Fruit fly (Drosophila melanogaster) whole organism, embryonic: ENCODE data around the gene mask.
A peak's percentile ranks its signal among the peaks of the same experiment; 100 is the strongest.

ENCODE experiments used
- Ada2b ChIP-seq: fragments of 200-800 bp; sonication (Bioruptor generic); IDR thresholded peaks from 2 replicates; pipeline ENCODE4 v1.3.6; 2022; ENCODE audit warnings: missing biosample characterization, missing genetic modification characterization
- B-H1 ChIP-seq: fragments of 200-800 bp; sonication (Bioruptor generic); IDR thresholded peaks from 3 replicates; pipeline ENCODE4 v1.3.6; 2022; ENCODE audit warnings: missing biosample characterization, missing genetic modification characterization
- CG10209 ChIP-seq: fragments of 200-800 bp; sonication (Bioruptor generic); optimal IDR thresholded peaks from 3 replicates; lab custom pipeline; 2017; ENCODE audit warnings: missing biosample characterization, mild to moderate bottlenecking, missing genetic modification characterization, missing genetic modification reagents
- CG10366 ChIP-seq: fragments of 200-800 bp; sonication (Bioruptor generic); IDR thresholded peaks from 2 replicates; pipeline ENCODE4 v1.3.6; 2022; ENCODE audit warnings: missing biosample characterization, missing genetic modification characterization
- CG10543 ChIP-seq: fragments of 200-800 bp; sonication (Bioruptor generic); optimal IDR thresholded peaks from 3 replicates; lab custom pipeline; 2017; ENCODE audit warnings: missing biosample characterization, mild to moderate bottlenecking, missing genetic modification characterization, moderate library complexity
- CG10565 ChIP-seq: fragments of 200-800 bp; sonication (Bioruptor generic); optimal IDR thresholded peaks from 3 replicates; lab custom pipeline; 2016; ENCODE audit warnings: missing biosample characterization, mild to moderate bottlenecking, missing genetic modification characterization
- CG11695 ChIP-seq: fragments of 200-800 bp; sonication (Bioruptor generic); IDR thresholded peaks from 3 replicates; pipeline ENCODE4 v1.3.6; 2022; ENCODE audit warnings: missing biosample characterization, missing genetic modification characterization
- CG12104 ChIP-seq: fragments of 200-800 bp; sonication (Bioruptor generic); optimal IDR thresholded peaks from 3 replicates; lab custom pipeline; 2016; ENCODE audit warnings: missing biosample characterization, missing genetic modification characterization
- CG12769 ChIP-seq: fragments of 200-800 bp; sonication (Bioruptor generic); optimal IDR thresholded peaks from 2 replicates; lab custom pipeline; 2019; ENCODE audit warnings: missing biosample characterization, mild to moderate bottlenecking, missing genetic modification characterization, moderate library complexity
- CG13624 ChIP-seq: fragments of 200-800 bp; sonication (Bioruptor generic); optimal IDR thresholded peaks from 2 replicates; lab custom pipeline; 2016; ENCODE audit warnings: missing biosample characterization, missing genetic modification characterization
- CG15269 ChIP-seq: fragments of 200-800 bp; sonication (Bioruptor generic); optimal IDR thresholded peaks from 2 replicates; lab custom pipeline; 2018; ENCODE audit warnings: missing biosample characterization, mild to moderate bottlenecking, missing genetic modification characterization, moderate library complexity
- CG16813 ChIP-seq: fragments of 200-800 bp; sonication (Bioruptor generic); IDR thresholded peaks from 3 replicates; pipeline ENCODE4 v1.3.6; 2022; ENCODE audit warnings: missing biosample characterization, missing genetic modification characterization; ENCODE audit not compliant: partially characterized antibody
- CG17568 ChIP-seq: fragments of 200-800 bp; sonication (Bioruptor generic); optimal IDR thresholded peaks from 2 replicates; lab custom pipeline; 2018; ENCODE audit warnings: missing biosample characterization, mild to moderate bottlenecking, missing genetic modification characterization, moderate library complexity
- CG1792 ChIP-seq: fragments of 200-800 bp; sonication (Bioruptor generic); optimal IDR thresholded peaks from 2 replicates; lab custom pipeline; 2016; ENCODE audit warnings: missing biosample characterization, missing genetic modification characterization
- CG18262 ChIP-seq: fragments of 200-800 bp; optimal IDR thresholded peaks from 3 replicates; lab custom pipeline; 2019; ENCODE audit warnings: missing biosample characterization, mild to moderate bottlenecking, missing genetic modification characterization, moderate library complexity
- CG18764 ChIP-seq: fragments of 200-800 bp; sonication (Bioruptor generic); optimal IDR thresholded peaks from 3 replicates; lab custom pipeline; 2016; ENCODE audit warnings: missing biosample characterization, missing genetic modification characterization
- CG3065 ChIP-seq: fragments of 200-800 bp; sonication (Bioruptor generic); optimal IDR thresholded peaks from 2 replicates; lab custom pipeline; 2016; ENCODE audit warnings: missing biosample characterization, missing genetic modification characterization
- CG4424 ChIP-seq: fragments of 200-800 bp; sonication (Bioruptor generic); optimal IDR thresholded peaks from 3 replicates; lab custom pipeline; 2016; ENCODE audit warnings: missing biosample characterization, missing genetic modification characterization
- E2f2 ChIP-seq: fragments of 200-800 bp; sonication (Bioruptor generic); IDR thresholded peaks from 2 replicates; pipeline ENCODE4 v1.3.6; 2022; ENCODE audit warnings: missing biosample characterization, missing genetic modification characterization
- MESR4 ChIP-seq: fragments of 200-800 bp; sonication (Bioruptor generic); optimal IDR thresholded peaks from 2 replicates; lab custom pipeline; 2018; ENCODE audit warnings: missing biosample characterization, mild to moderate bottlenecking, missing genetic modification characterization, moderate library complexity
- MTF-1 ChIP-seq: fragments of 200-800 bp; sonication (Bioruptor generic); optimal IDR thresholded peaks from 2 replicates; lab custom pipeline; 2018; ENCODE audit warnings: missing biosample characterization, mild to moderate bottlenecking, missing genetic modification characterization, borderline replicate concordance
- Ravus ChIP-seq: fragments of 200-800 bp; sonication (Bioruptor generic); IDR thresholded peaks from 2 replicates; pipeline ENCODE4 v1.3.6; 2022; ENCODE audit warnings: missing biosample characterization, missing genetic modification characterization
- ara ChIP-seq: fragments of 200-800 bp; sonication (Bioruptor generic); IDR thresholded peaks from 2 replicates; pipeline ENCODE4 v1.3.6; 2022; ENCODE audit warnings: missing biosample characterization, missing genetic modification characterization
- ash1 ChIP-seq: fragments of 200-800 bp; sonication (Bioruptor generic); optimal IDR thresholded peaks from 2 replicates; lab custom pipeline; 2018; ENCODE audit warnings: missing biosample characterization, mild to moderate bottlenecking, missing genetic modification characterization
- ato ChIP-seq: fragments of 200-800 bp; sonication (Bioruptor generic); IDR thresholded peaks from 2 replicates; pipeline ENCODE4 v1.3.6; 2022; ENCODE audit warnings: missing biosample characterization, missing genetic modification characterization; ENCODE audit not compliant: partially characterized antibody
- bcd ChIP-seq: fragments of 200-800 bp; sonication (Bioruptor generic); optimal IDR thresholded peaks from 2 replicates; lab custom pipeline; 2017; ENCODE audit warnings: missing biosample characterization, mild to moderate bottlenecking, missing genetic modification characterization
- bigmax ChIP-seq: fragments of 200-800 bp; sonication (Bioruptor generic); optimal IDR thresholded peaks from 2 replicates; lab custom pipeline; 2018; ENCODE audit warnings: missing biosample characterization, mild to moderate bottlenecking, missing genetic modification characterization
- bowl ChIP-seq: fragments of 200-800 bp; sonication (Bioruptor generic); IDR thresholded peaks from 2 replicates; pipeline ENCODE4 v1.3.6; 2022; ENCODE audit warnings: missing biosample characterization, missing genetic modification characterization
- caup ChIP-seq: fragments of 200-800 bp; sonication (Bioruptor generic); optimal IDR thresholded peaks from 3 replicates; lab custom pipeline; 2017; ENCODE audit warnings: missing biosample characterization, mild to moderate bottlenecking, missing genetic modification characterization, moderate library complexity; ENCODE audit not compliant: severe bottlenecking
- corto ChIP-seq: fragments of 200-800 bp; sonication (Bioruptor generic); optimal IDR thresholded peaks from 2 replicates; lab custom pipeline; 2016; ENCODE audit warnings: missing biosample characterization, mild to moderate bottlenecking, missing genetic modification characterization, moderate library complexity
- crp ChIP-seq, 2 experiments: fragments of 200-800 bp; sonication (Bioruptor generic); optimal IDR thresholded peaks; 2 replicates in 1 of 2; 3 replicates in 1 of 2; lab custom pipeline; 2017; ENCODE audit warnings: missing biosample characterization in 2 of 2, missing genetic modification characterization in 2 of 2, mild to moderate bottlenecking in 1 of 2, moderate library complexity in 1 of 2
- da ChIP-seq: fragments of 200-800 bp; sonication (Bioruptor generic); optimal IDR thresholded peaks from 2 replicates; lab custom pipeline; 2016; ENCODE audit warnings: missing biosample characterization, missing genetic modification characterization
- danr ChIP-seq: fragments of 200-800 bp; sonication (Bioruptor generic); IDR thresholded peaks from 2 replicates; pipeline ENCODE4 v1.3.6; 2022; ENCODE audit warnings: missing biosample characterization, missing genetic modification characterization
- dmrt11E ChIP-seq: fragments of 200-800 bp; sonication (Bioruptor generic); optimal IDR thresholded peaks from 3 replicates; lab custom pipeline; 2018; ENCODE audit warnings: missing biosample characterization, mild to moderate bottlenecking, missing genetic modification characterization, moderate library complexity
- eve ChIP-seq, 2 experiments: fragments of >200 bp; optimal IDR thresholded peaks; 2 replicates each; lab custom pipeline; 2017; ENCODE audit warnings: missing biosample characterization in 2 of 2, missing genetic modification characterization in 2 of 2
- eyg ChIP-seq: fragments of 200-800 bp; sonication (Bioruptor generic); optimal IDR thresholded peaks from 3 replicates; lab custom pipeline; 2016; ENCODE audit warnings: missing biosample characterization, missing genetic modification characterization
- gfzf ChIP-seq: fragments of 200-800 bp; sonication (Bioruptor generic); optimal IDR thresholded peaks from 2 replicates; lab custom pipeline; 2016; ENCODE audit warnings: missing biosample characterization, mild to moderate bottlenecking, missing genetic modification characterization, moderate library complexity
- ham ChIP-seq: fragments of 200-800 bp; sonication (Bioruptor generic); IDR thresholded peaks from 2 replicates; pipeline ENCODE4 v1.3.6; 2022; ENCODE audit warnings: missing biosample characterization, missing genetic modification characterization
- hbn ChIP-seq: fragments of 200-800 bp; sonication (Bioruptor generic); IDR thresholded peaks from 2 replicates; pipeline ENCODE4 v1.3.6; 2022; ENCODE audit warnings: missing biosample characterization, missing genetic modification characterization; ENCODE audit not compliant: partially characterized antibody
- hkb ChIP-seq, 2 experiments: fragments of 200-800 bp in 1 of 2; fragments of >200 bp in 1 of 2; sonication (Bioruptor generic) in 1 of 2; IDR thresholded peaks in 1 of 2; optimal IDR thresholded peaks in 1 of 2; 2 replicates each; pipeline versions ENCODE4 v1.3.6 to Lab custom; 2017 to 2022; ENCODE audit warnings: missing biosample characterization in 1 of 2, missing genetic modification characterization in 1 of 2
- lbe ChIP-seq: fragments of 200-800 bp; sonication (Bioruptor generic); optimal IDR thresholded peaks from 2 replicates; lab custom pipeline; 2016; ENCODE audit warnings: missing biosample characterization, mild to moderate bottlenecking, missing genetic modification characterization
- lola ChIP-seq, 3 experiments: fragments of >200 bp in 2 of 3; fragments of 200-800 bp in 1 of 3; sonication (Bioruptor generic) in 1 of 3; optimal IDR thresholded peaks; 2 replicates each; lab custom pipeline; 2017 to 2019; ENCODE audit warnings: missing biosample characterization in 3 of 3, missing genetic modification characterization in 3 of 3, mild to moderate bottlenecking in 1 of 3, moderate library complexity in 1 of 3
- repo ChIP-seq: fragments of 200-800 bp; sonication (Bioruptor generic); optimal IDR thresholded peaks from 2 replicates; lab custom pipeline; 2016; ENCODE audit warnings: missing biosample characterization, missing genetic modification characterization
- run ChIP-seq: fragments of 200-800 bp; sonication (Bioruptor generic); optimal IDR thresholded peaks from 3 replicates; lab custom pipeline; 2018; ENCODE audit warnings: missing biosample characterization, mild to moderate bottlenecking, missing genetic modification characterization
- salm ChIP-seq: fragments of 200-800 bp; sonication (Bioruptor generic); optimal IDR thresholded peaks from 2 replicates; lab custom pipeline; 2018; ENCODE audit warnings: missing biosample characterization, mild to moderate bottlenecking, missing genetic modification characterization
- sc ChIP-seq, 3 experiments: fragments of >200 bp in 2 of 3; fragments of 200-800 bp in 1 of 3; sonication (Bioruptor generic) in 1 of 3; optimal IDR thresholded peaks; 2 replicates in 2 of 3; 3 replicates in 1 of 3; lab custom pipeline; 2017; ENCODE audit warnings: mild to moderate bottlenecking in 1 of 3, missing biosample characterization in 1 of 3, missing genetic modification characterization in 1 of 3, missing genetic modification reagents in 1 of 3
- schlank ChIP-seq: fragments of 200-800 bp; sonication (Bioruptor generic); optimal IDR thresholded peaks from 2 replicates; lab custom pipeline; 2018; ENCODE audit warnings: missing biosample characterization, mild to moderate bottlenecking, missing genetic modification characterization
- sqz ChIP-seq: fragments of 200-800 bp; sonication (Bioruptor generic); optimal IDR thresholded peaks from 3 replicates; lab custom pipeline; 2018; ENCODE audit warnings: missing biosample characterization, mild to moderate bottlenecking, missing genetic modification characterization
- tna ChIP-seq: fragments of 200-800 bp; sonication (Bioruptor generic); IDR thresholded peaks from 2 replicates; pipeline ENCODE4 v1.3.6; 2022; ENCODE audit warnings: missing biosample characterization, missing genetic modification characterization; ENCODE audit not compliant: partially characterized antibody
- ttk ChIP-seq: fragments of 200-800 bp; sonication (Bioruptor generic); IDR thresholded peaks from 2 replicates; pipeline ENCODE4 v2.1.2; 2022; ENCODE audit warnings: missing biosample characterization, missing genetic modification characterization

mask gene

dm6 chr3R:24279291-24279690 lies 48.9 kb downstream of the mask start, which contains the start of gene shps (continued):
- TF ChIP-seq hbn (GFP tag; lab: Robert Waterston, UW), result peak; percentile 23; the same call in 1 of the 2 replicates
- peak; percentile 99 for TF ChIP-seq E2f2 (GFP tag; lab: Robert Waterston, UW)
- TF ChIP-seq sqz, result no peak
- TF ChIP-seq MESR4, result no peak
- no peak for TF ChIP-seq lbe (GFP tag; lab: Kevin White, UChicago)
- peak; percentile 99 for TF ChIP-seq tna (GFP tag; lab: Robert Waterston, UW)
- no peak for TF ChIP-seq eyg (GFP tag; lab: Kevin White, UChicago)
- no peak for TF ChIP-seq Ravus (GFP tag; lab: Robert Waterston, UW)
- TF ChIP-seq salm (tag; lab: Kevin White, UChicago), result no peak
- TF ChIP-seq gfzf, result no peak
- no peak for TF ChIP-seq Ada2b (GFP tag; lab: Robert Waterston, UW)
- TF ChIP-seq dmrt11E, result no peak
- TF ChIP-seq CG10565 (GFP tag; lab: Kevin White, UChicago), result no peak
- TF ChIP-seq ato, result peak; percentile 96
- no peak for TF ChIP-seq lola (GFP tag; optimal IDR thresholded peaks at IDR 0.05; lab: Kevin White, UChicago)
- TF ChIP-seq bigmax (GFP tag; lab: Kevin White, UChicago), result no peak
- TF ChIP-seq CG16813 (GFP tag; lab: Robert Waterston, UW), result peak; percentile 97
- TF ChIP-seq CG18262 (tag; lab: Kevin White, UChicago), result no peak
- no peak for TF ChIP-seq schlank
- no peak for TF ChIP-seq hkb (optimal IDR thresholded peaks at IDR 0.05; lab: Kevin White, UChicago)
- no peak for TF ChIP-seq hkb (GFP tag; IDR thresholded peaks at IDR 0.05; lab: Robert Waterston, UW)
- TF ChIP-seq CG11695, result no peak
- TF ChIP-seq danr, result no peak
- no peak for TF ChIP-seq corto
- TF ChIP-seq CG3065 (GFP tag; lab: Kevin White, UChicago), result no peak
- no peak for TF ChIP-seq MTF-1 (GFP tag; lab: Kevin White, UChicago)
- TF ChIP-seq bowl, result no peak
- no peak for TF ChIP-seq CG1792
- no peak for TF ChIP-seq ash1
- TF ChIP-seq CG4424 (GFP tag; lab: Kevin White, UChicago), result no peak
- TF ChIP-seq CG15269 (tag; lab: Kevin White, UChicago), result no peak
- TF ChIP-seq sc (optimal IDR thresholded peaks at IDR 0.05; lab: Kevin White, UChicago), result no peak
- no peak for TF ChIP-seq sc (GFP tag; optimal IDR thresholded peaks at IDR 0.05; lab: Kevin White, UChicago)
- no peak for TF ChIP-seq ttk (GFP tag; lab: Robert Waterston, UW)
- no peak for TF ChIP-seq CG12769
- TF ChIP-seq ham (GFP tag; lab: Robert Waterston, UW), result no peak
- TF ChIP-seq CG12104 (GFP tag; lab: Kevin White, UChicago), result no peak
- TF ChIP-seq ara, result no peak
- no peak for TF ChIP-seq B-H1 (GFP tag; lab: Robert Waterston, UW)
- TF ChIP-seq run (tag; lab: Kevin White, UChicago), result no peak
- TF ChIP-seq CG10209, result no peak
- TF ChIP-seq CG10366 (GFP tag; lab: Robert Waterston, UW), result no peak
- TF ChIP-seq repo, result no peak
- no peak for TF ChIP-seq CG13624 (GFP tag; lab: Kevin White, UChicago)
- no peak for TF ChIP-seq CG10543
- no peak for TF ChIP-seq eve (GFP tag; optimal IDR thresholded peaks at IDR 0.05; lab: Kevin White, UChicago)
- TF ChIP-seq bcd (GFP tag; lab: Kevin White, UChicago), result no peak
- no peak for TF ChIP-seq crp (GFP tag; optimal IDR thresholded peaks at IDR 0.05; lab: Kevin White, UChicago)
- no peak for TF ChIP-seq caup
- no peak for TF ChIP-seq CG18764 (GFP tag; lab: Kevin White, UChicago)
- no peak for TF ChIP-seq da (GFP tag; lab: Kevin White, UChicago)
- TF ChIP-seq CG17568 (GFP tag; lab: Kevin White, UChicago), result no peak
